Fruit fly (Drosophila melanogaster) whole organism, embryonic: ENCODE measurements around the gene Hrb98DE.

Source experiments
- ATbp ChIP-seq: fragments of 200-800 bp; sonication (Bioruptor generic); optimal IDR thresholded peaks from 2 replicates; lab custom pipeline; 2017; ENCODE audit warnings: missing biosample characterization, mild to moderate bottlenecking, missing genetic modification characterization, missing genetic modification reagents
- Adf1 ChIP-seq: fragments of 200-800 bp; sonication (Bioruptor generic); IDR thresholded peaks from 2 replicates; pipeline ENCODE4 v1.3.6; 2022; ENCODE audit warnings: missing biosample characterization, missing genetic modification characterization
- CG10565 ChIP-seq: fragments of 200-800 bp; sonication (Bioruptor generic); optimal IDR thresholded peaks from 3 replicates; lab custom pipeline; 2016; ENCODE audit warnings: missing biosample characterization, mild to moderate bottlenecking, missing genetic modification characterization
- CG11093 ChIP-seq: fragments of 200-800 bp; sonication (Bioruptor generic); IDR thresholded peaks from 3 replicates; pipeline ENCODE4 v1.3.6; 2022; ENCODE audit warnings: missing biosample characterization, missing genetic modification characterization
- CG11560 ChIP-seq: fragments of 200-800 bp; sonication (Bioruptor generic); IDR thresholded peaks from 3 replicates; pipeline ENCODE4 v1.3.6; 2022; ENCODE audit warnings: missing biosample characterization, missing genetic modification characterization
- CG17186 ChIP-seq: fragments of 200-800 bp; sonication (Bioruptor generic); optimal IDR thresholded peaks from 3 replicates; lab custom pipeline; 2017; ENCODE audit warnings: missing biosample characterization, missing genetic modification reagents, missing genetic modification characterization
- CG1792 ChIP-seq: fragments of 200-800 bp; sonication (Bioruptor generic); optimal IDR thresholded peaks from 2 replicates; lab custom pipeline; 2016; ENCODE audit warnings: missing biosample characterization, missing genetic modification characterization
- CG18599 ChIP-seq: fragments of 200-800 bp; sonication (Bioruptor generic); optimal IDR thresholded peaks from 3 replicates; lab custom pipeline; 2017; ENCODE audit warnings: missing biosample characterization, missing genetic modification characterization, mild to moderate bottlenecking, moderate library complexity, missing genetic modification reagents
- CG3726 ChIP-seq: fragments of 200-800 bp; sonication (Bioruptor generic); IDR thresholded peaks from 3 replicates; pipeline ENCODE4, ENCODE4 v1.3.6; 2022; ENCODE audit warnings: missing biosample characterization, missing genetic modification characterization
- CG42726 ChIP-seq: fragments of 200-800 bp; sonication (Bioruptor generic); IDR thresholded peaks from 2 replicates; pipeline ENCODE4 v1.3.6; 2022; ENCODE audit warnings: missing biosample characterization, missing genetic modification characterization; ENCODE audit not compliant: partially characterized antibody
- CG4328 ChIP-seq: fragments of 200-800 bp; sonication (Bioruptor generic); optimal IDR thresholded peaks from 3 replicates; lab custom pipeline; 2017; ENCODE audit warnings: missing biosample characterization, missing genetic modification reagents, missing genetic modification characterization
- CG4707 ChIP-seq: fragments of 200-800 bp; sonication (Bioruptor generic); optimal IDR thresholded peaks from 2 replicates; lab custom pipeline; 2018; ENCODE audit warnings: missing biosample characterization, mild to moderate bottlenecking, missing genetic modification characterization, moderate library complexity
- CG4730 ChIP-seq: fragments of 200-800 bp; sonication (Bioruptor generic); IDR thresholded peaks from 2 replicates; pipeline ENCODE4 v1.3.6; 2022; ENCODE audit warnings: missing biosample characterization, missing genetic modification characterization
- CG4820 ChIP-seq: fragments of 200-800 bp; sonication (Bioruptor generic); optimal IDR thresholded peaks from 3 replicates; lab custom pipeline; 2016; ENCODE audit warnings: missing biosample characterization, missing genetic modification characterization
- CG6654 ChIP-seq: fragments of 200-800 bp; sonication (Bioruptor generic); optimal IDR thresholded peaks from 2 replicates; lab custom pipeline; 2017; ENCODE audit warnings: missing biosample characterization, mild to moderate bottlenecking, missing genetic modification characterization
- CG6689 ChIP-seq: fragments of 200-800 bp; sonication (Bioruptor generic); IDR thresholded peaks from 2 replicates; pipeline ENCODE4 v1.3.6; 2022; ENCODE audit warnings: missing biosample characterization, missing genetic modification characterization
- CG7556 ChIP-seq: fragments of 200-800 bp; sonication (Bioruptor generic); optimal IDR thresholded peaks from 2 replicates; lab custom pipeline; 2017; ENCODE audit warnings: missing biosample characterization, mild to moderate bottlenecking, missing genetic modification characterization
- CG9797 ChIP-seq: fragments of 200-800 bp; sonication (Bioruptor generic); optimal IDR thresholded peaks from 3 replicates; lab custom pipeline; 2018; ENCODE audit warnings: missing biosample characterization, mild to moderate bottlenecking, missing genetic modification characterization
- Dref ChIP-seq: fragments of 200-800 bp; sonication (Bioruptor generic); IDR thresholded peaks from 2 replicates; pipeline ENCODE4 v1.3.6; 2022; ENCODE audit warnings: missing biosample characterization, missing genetic modification characterization
- Eip74EF ChIP-seq, 2 experiments: fragments of 200-800 bp in 1 of 2; fragments of >200 bp in 1 of 2; sonication (Bioruptor generic) in 1 of 2; optimal IDR thresholded peaks; 2 replicates each; lab custom pipeline; 2017 to 2019; ENCODE audit warnings: missing biosample characterization in 2 of 2, missing genetic modification characterization in 2 of 2, mild to moderate bottlenecking in 1 of 2, moderate library complexity in 1 of 2
- Ets65A ChIP-seq: fragments of 200-800 bp; sonication (Bioruptor generic); peaks from one replicate; lab custom pipeline; 2016; ENCODE audit warnings: missing biosample characterization, missing genetic modification characterization
- Hmr ChIP-seq: fragments of 200-800 bp; sonication (Bioruptor generic); optimal IDR thresholded peaks from 3 replicates; lab custom pipeline; 2017; ENCODE audit warnings: mild to moderate bottlenecking, missing biosample characterization, missing genetic modification reagents, missing genetic modification characterization
- Kr ChIP-seq: fragments of 200-800 bp; sonication (Bioruptor generic); optimal IDR thresholded peaks from 2 replicates; lab custom pipeline; 2017; ENCODE audit warnings: missing biosample characterization, mild to moderate bottlenecking, missing genetic modification characterization
- Six4 ChIP-seq: fragments of 200-800 bp; sonication (Bioruptor generic); optimal IDR thresholded peaks from 2 replicates; lab custom pipeline; 2016; ENCODE audit warnings: missing biosample characterization, missing genetic modification characterization
- Sox102F ChIP-seq: fragments of 200-800 bp; sonication (Bioruptor generic); optimal IDR thresholded peaks from 2 replicates; lab custom pipeline; 2018; ENCODE audit warnings: missing biosample characterization, mild to moderate bottlenecking, missing genetic modification characterization, moderate library complexity
- aop ChIP-seq: fragments of 200-800 bp; sonication (Bioruptor generic); IDR thresholded peaks from 2 replicates; pipeline ENCODE4 v1.3.6; 2022; ENCODE audit warnings: missing biosample characterization, missing genetic modification characterization
- ato ChIP-seq: fragments of 200-800 bp; sonication (Bioruptor generic); IDR thresholded peaks from 2 replicates; pipeline ENCODE4 v1.3.6; 2022; ENCODE audit warnings: missing biosample characterization, missing genetic modification characterization; ENCODE audit not compliant: partially characterized antibody
- cas ChIP-seq: fragments of 200-800 bp; sonication (Bioruptor generic); IDR thresholded peaks from 2 replicates; pipeline ENCODE4 v1.3.6; 2022; ENCODE audit warnings: missing biosample characterization, missing genetic modification characterization
- chif ChIP-seq, 2 experiments: fragments of 200-800 bp; sonication (Bioruptor generic); optimal IDR thresholded peaks; 3 replicates each; lab custom pipeline; 2016; ENCODE audit warnings: missing biosample characterization in 2 of 2, missing genetic modification characterization in 2 of 2
- dmrt99B ChIP-seq: fragments of 200-800 bp; sonication (Bioruptor generic); optimal IDR thresholded peaks from 2 replicates; lab custom pipeline; 2018; ENCODE audit warnings: missing biosample characterization, mild to moderate bottlenecking, missing genetic modification characterization, moderate library complexity
- ewg ChIP-seq: fragments of 200-800 bp; sonication (Bioruptor generic); optimal IDR thresholded peaks from 3 replicates; lab custom pipeline; 2017; ENCODE audit warnings: mild to moderate bottlenecking, missing biosample characterization, missing genetic modification reagents, missing genetic modification characterization
- fd64A ChIP-seq: fragments of 200-800 bp; sonication (Bioruptor generic); optimal IDR thresholded peaks from 3 replicates; lab custom pipeline; 2018; ENCODE audit warnings: missing biosample characterization, mild to moderate bottlenecking, missing genetic modification characterization
- fd96Cb ChIP-seq: fragments of 200-800 bp; sonication (Bioruptor generic); optimal IDR thresholded peaks from 2 replicates; lab custom pipeline; 2018; ENCODE audit warnings: missing biosample characterization, mild to moderate bottlenecking, missing genetic modification characterization, moderate library complexity
- gcm ChIP-seq: fragments of 200-800 bp; sonication (Bioruptor generic); optimal IDR thresholded peaks from 2 replicates; lab custom pipeline; 2019; ENCODE audit warnings: missing biosample characterization, mild to moderate bottlenecking, missing genetic modification characterization, moderate library complexity
- hbn ChIP-seq: fragments of 200-800 bp; sonication (Bioruptor generic); IDR thresholded peaks from 2 replicates; pipeline ENCODE4 v1.3.6; 2022; ENCODE audit warnings: missing biosample characterization, missing genetic modification characterization; ENCODE audit not compliant: partially characterized antibody
- inv ChIP-seq: fragments of 200-800 bp; sonication (Bioruptor generic); IDR thresholded peaks from 2 replicates; pipeline ENCODE4 v1.3.6; 2022; ENCODE audit warnings: missing biosample characterization, missing genetic modification characterization; ENCODE audit not compliant: partially characterized antibody
- lab ChIP-seq: fragments of 200-800 bp; sonication (Bioruptor generic); optimal IDR thresholded peaks from 3 replicates; lab custom pipeline; 2017; ENCODE audit warnings: missing biosample characterization, missing genetic modification characterization, mild to moderate bottlenecking, moderate library complexity, missing genetic modification reagents
- luna ChIP-seq: fragments of 200-800 bp; sonication (Bioruptor generic); optimal IDR thresholded peaks from 2 replicates; lab custom pipeline; 2016; ENCODE audit warnings: missing biosample characterization, missing genetic modification characterization
- oc ChIP-seq: fragments of 200-800 bp; sonication (Bioruptor generic); optimal IDR thresholded peaks from 2 replicates; lab custom pipeline; 2018; ENCODE audit warnings: missing biosample characterization, mild to moderate bottlenecking, missing genetic modification characterization, moderate library complexity
- pan ChIP-seq, 4 experiments: fragments of >200 bp in 3 of 4; fragments of 200-800 bp in 1 of 4; sonication (Bioruptor generic) in 1 of 4; optimal IDR thresholded peaks in 3 of 4; IDR thresholded peaks in 1 of 4; 2 replicates each; pipeline versions ENCODE4 v1.3.6 to Lab custom; 2017 to 2022; ENCODE audit warnings: missing biosample characterization in 2 of 4, missing genetic modification characterization in 2 of 4, mixed read lengths in 1 of 4
- pho ChIP-seq: fragments of 200-800 bp; sonication (Bioruptor generic); optimal IDR thresholded peaks from 2 replicates; lab custom pipeline; 2016; ENCODE audit warnings: missing biosample characterization, missing genetic modification characterization
- ranshi ChIP-seq: fragments of 200-800 bp; sonication (Bioruptor generic); IDR thresholded peaks from 2 replicates; pipeline ENCODE4 v1.3.6; 2022; ENCODE audit warnings: missing biosample characterization, missing genetic modification characterization
- run ChIP-seq: fragments of 200-800 bp; sonication (Bioruptor generic); optimal IDR thresholded peaks from 3 replicates; lab custom pipeline; 2018; ENCODE audit warnings: missing biosample characterization, mild to moderate bottlenecking, missing genetic modification characterization
- schlank ChIP-seq: fragments of 200-800 bp; sonication (Bioruptor generic); optimal IDR thresholded peaks from 2 replicates; lab custom pipeline; 2018; ENCODE audit warnings: missing biosample characterization, mild to moderate bottlenecking, missing genetic modification characterization
- sens ChIP-seq: fragments of 200-800 bp; sonication (Bioruptor generic); peaks from one replicate; lab custom pipeline; 2016; ENCODE audit warnings: missing biosample characterization, missing genetic modification characterization
- slbo ChIP-seq: fragments of 200-800 bp; sonication (Bioruptor generic); IDR thresholded peaks from 2 replicates; pipeline ENCODE4 v1.3.6; 2022; ENCODE audit warnings: missing biosample characterization, missing genetic modification characterization
- slou ChIP-seq: fragments of 200-800 bp; sonication (Bioruptor generic); optimal IDR thresholded peaks from 3 replicates; lab custom pipeline; 2016; ENCODE audit warnings: missing biosample characterization, missing genetic modification characterization
- zen2 ChIP-seq: fragments of 200-800 bp; sonication (Bioruptor generic); IDR thresholded peaks from 3 replicates; pipeline ENCODE4 v1.3.6; 2022; ENCODE audit warnings: missing biosample characterization, missing genetic modification characterization; ENCODE audit not compliant: partially characterized antibody

Gene Hrb98DE

dm6 chr3R:28605835-28606234, 6.2 kb downstream of the Hrb98DE start, which contains the start of gene CG9986 (continued):
- peak; percentile 55 for TF ChIP-seq CG9797 (GFP tag; lab: Kevin White, UChicago)

- TF ChIP-seq Sox102F (GFP tag; lab: Kevin White, UChicago) (peak; percentile 12), cas (GFP tag; lab: Robert Waterston, UW) (no peak), pan (optimal IDR thresholded peaks at IDR 0.05; lab: Kevin White, UChicago) (no peak), pan (GFP tag; optimal IDR thresholded peaks at IDR 0.05 in 1 of 2, IDR thresholded peaks at IDR 0.05 in 1 of 2) (no peak), oc (tag; lab: Kevin White, UChicago) (no peak), Kr (GFP tag; lab: Kevin White, UChicago) (no peak), Adf1 (GFP tag; lab: Robert Waterston, UW) (no peak), lab (peak; percentile 23), CG11093 (GFP tag; lab: Robert Waterston, UW) (no peak), chif (GFP tag; optimal IDR thresholded peaks at IDR 0.05; lab: Kevin White, UChicago) (no peak), Six4 (GFP tag; lab: Kevin White, UChicago) (no peak), ATbp (no peak), schlank (tag; lab: Kevin White, UChicago) (no peak), run (tag; lab: Kevin White, UChicago) (no peak), CG10565 (GFP tag; lab: Kevin White, UChicago) (no peak), CG4707 (GFP tag; lab: Kevin White, UChicago) (no peak), CG18599 (peak; percentile 38), CG4328 (GFP tag; lab: Kevin White, UChicago) (no peak), CG42726 (no peak), fd96Cb (tag; lab: Kevin White, UChicago) (peak; percentile 12), slou (GFP tag; lab: Kevin White, UChicago) (no peak), ranshi (GFP tag; lab: Robert Waterston, UW) (no peak), CG4730 (no peak), zen2 (no peak), CG4820 (no peak), aop (GFP tag; lab: Robert Waterston, UW) (no peak), inv (GFP tag; lab: Robert Waterston, UW) (no peak), luna (GFP tag; lab: Kevin White, UChicago) (no peak), CG6689 (no peak), Dref (GFP tag; lab: Robert Waterston, UW) (no peak), Ets65A (GFP tag; lab: Kevin White, UChicago) (peak; percentile 77), hbn (no peak), CG6654 (GFP tag; lab: Kevin White, UChicago) (no peak), fd64A (GFP tag; lab: Kevin White, UChicago) (no peak), pho (no peak), slbo (GFP tag; lab: Robert Waterston, UW) (no peak), CG11560 (tag; lab: Robert Waterston, UW) (no peak), Hmr (GFP tag; lab: Kevin White, UChicago) (peak; percentile 38), CG17186 (GFP tag; lab: Kevin White, UChicago) (no peak), gcm (GFP tag; lab: Kevin White, UChicago) (no peak), CG3726 (no peak), CG7556 (GFP tag; lab: Kevin White, UChicago) (peak; percentile 40), sens (GFP tag; lab: Kevin White, UChicago) (peak; percentile 71), ewg (GFP tag; lab: Kevin White, UChicago) (no peak), CG1792 (no peak), Eip74EF (GFP tag; optimal IDR thresholded peaks at IDR 0.05; lab: Kevin White, UChicago) (no peak), dmrt99B (peak; percentile 31), ato (GFP tag; lab: Robert Waterston, UW) (no peak)
These were observed 21.2 kb downstream of the Hrb98DE start for dm6 chr3R:28620813-28621212.
